Worm (Caenorhabditis elegans): ENCODE results near the gene T08D10.5.

The T08D10.5 gene

ce11 chrX:11934933-11935332, 22.4 kb upstream of the T08D10.5 start (continued):
- TF ChIP-seq D2030.7 (GFP tag; IDR thresholded peaks at IDR 0.05), result peak; percentile 83
- TF ChIP-seq hrde-1 (tag; optimal IDR thresholded peaks at IDR 0.05; ENCODE audit: borderline replicate concordance), result peak; percentile 18
- no peak for TF ChIP-seq tlf-1 (GFP tag; optimal IDR thresholded peaks at IDR 0.05)
- TF ChIP-seq nfyb-1 (GFP tag; IDR thresholded peaks at IDR 0.05), result peak; percentile 86
- no peak for TF ChIP-seq F39B2.1 (GFP tag; IDR thresholded peaks at IDR 0.05)
- TF ChIP-seq nhr-120 (GFP tag; IDR thresholded peaks at IDR 0.05), result no peak
- no peak for TF ChIP-seq lin-26 (GFP tag; IDR thresholded peaks at IDR 0.05)
- TF ChIP-seq hlh-12 (tag; optimal IDR thresholded peaks at IDR 0.05), result no peak
- no peak for TF ChIP-seq nhr-27 (tag; optimal IDR thresholded peaks at IDR 0.05)
- TF ChIP-seq egrh-3 (GFP tag; IDR thresholded peaks at IDR 0.05), result peak; percentile 59; the same call in 1 of the 2 replicates
- TF ChIP-seq egl-44 (GFP tag; IDR thresholded peaks at IDR 0.05), result peak; percentile 82
- TF ChIP-seq Y95B8A.8 (GFP tag; IDR thresholded peaks at IDR 0.05), result no peak
- peak; percentile 37 for TF ChIP-seq chd-7 (tag; optimal IDR thresholded peaks at IDR 0.05)
- no peak for TF ChIP-seq nfya-2 (GFP tag; IDR thresholded peaks at IDR 0.05)
- peak; percentile 58 for TF ChIP-seq snpc-3.4 (tag; optimal IDR thresholded peaks at IDR 0.05)
- TF ChIP-seq aptf-2 (GFP tag; conservative IDR thresholded peaks at IDR 0.05), result 0 out of 2 replicates have a peak, but pooled peaks have one; percentile 42
- TF ChIP-seq Y53F4B.3 (GFP tag; IDR thresholded peaks at IDR 0.05), result no peak
- no peak for TF ChIP-seq ceh-58 (GFP tag; IDR thresholded peaks at IDR 0.05)
- TF ChIP-seq atf-7 (tag; optimal IDR thresholded peaks at IDR 0.05), result peak; percentile 32
- no peak for TF ChIP-seq ets-4 (GFP tag; optimal IDR thresholded peaks at IDR 0.05)
- TF ChIP-seq pbrm-1 (GFP tag; IDR thresholded peaks at IDR 0.05), result peak; percentile 87
- TF ChIP-seq F10E7.11 (tag; optimal IDR thresholded peaks at IDR 0.05), result no peak
- TF ChIP-seq K11D2.4 (GFP tag; IDR thresholded peaks at IDR 0.05), result peak; percentile 81
- peak; percentile 61 for TF ChIP-seq nhr-90 (tag; optimal IDR thresholded peaks at IDR 0.05)
- peak; percentile 45 for TF ChIP-seq F23B12.7 (tag; optimal IDR thresholded peaks at IDR 0.05; ENCODE audit: insufficient read depth)
- TF ChIP-seq die-1 (tag; optimal IDR thresholded peaks at IDR 0.05), result peak; percentile 84
- TF ChIP-seq madf-3 (GFP tag; IDR thresholded peaks at IDR 0.05), result no peak
- TF ChIP-seq cebp-2 (GFP tag; IDR thresholded peaks at IDR 0.05), result no peak
- 0 out of 2 replicates have a peak, but pooled peaks have one; percentile 12 for TF ChIP-seq attf-6 (GFP tag; IDR thresholded peaks at IDR 0.05)
- 0 out of 2 replicates have a peak, but pooled peaks have one; percentile 25 for TF ChIP-seq cebp-1 (GFP tag; IDR thresholded peaks at IDR 0.05)
- peak; percentile 73 for TF ChIP-seq cebp-1 (tag; optimal IDR thresholded peaks at IDR 0.05)
- 0 out of 2 replicates have a peak, but pooled peaks have one; percentile 16 for TF ChIP-seq attf-3 (GFP tag; conservative IDR thresholded peaks at IDR 0.05)
- TF ChIP-seq Y56A3A.18 (GFP tag; IDR thresholded peaks at IDR 0.05), result peak; percentile 76; the same call in 1 of the 2 replicates
- TF ChIP-seq F33H1.4 (GFP tag; IDR thresholded peaks at IDR 0.05), result no peak
- TF ChIP-seq lin-40 (tag; optimal IDR thresholded peaks at IDR 0.05), result peak; percentile 83
- TF ChIP-seq sptf-2 (GFP tag; optimal IDR thresholded peaks at IDR 0.05), result no peak
- peak; percentile 81 for TF ChIP-seq rcor-1 (GFP tag; IDR thresholded peaks at IDR 0.05)
- TF ChIP-seq let-526 (GFP tag; IDR thresholded peaks at IDR 0.05), result 0 out of 2 replicates have a peak, but pooled peaks have one; percentile 35
- no peak for TF ChIP-seq F37B4.10 (GFP tag; IDR thresholded peaks at IDR 0.05)
- TF ChIP-seq gei-17 (GFP tag; optimal IDR thresholded peaks at IDR 0.05), result peak; percentile 89
- no peak for TF ChIP-seq ztf-22 (GFP tag; optimal IDR thresholded peaks at IDR 0.05)
- peak; percentile 71 for TF ChIP-seq ztf-26 (tag; optimal IDR thresholded peaks at IDR 0.05)
- no peak for TF ChIP-seq bed-2 (GFP tag; IDR thresholded peaks at IDR 0.05)
- peak; percentile 63 for TF ChIP-seq ekl-4 (GFP tag; IDR thresholded peaks at IDR 0.05)
- no peak for TF ChIP-seq bed-1 (GFP tag; IDR thresholded peaks at IDR 0.05)
- TF ChIP-seq mes-4 (tag; optimal IDR thresholded peaks at IDR 0.05), result peak; percentile 59
- TF ChIP-seq Y79H2A.3 (GFP tag; conservative IDR thresholded peaks at IDR 0.05), result no peak
- TF ChIP-seq Y67H2A.10 (GFP tag; conservative IDR thresholded peaks at IDR 0.05), result no peak
- peak; percentile 72; the same call in 1 of the 2 replicates for TF ChIP-seq hmg-20 (GFP tag; IDR thresholded peaks at IDR 0.05)
